Fruit fly (Drosophila melanogaster) whole organism, adult: ENCODE data around the gene Vha36-3.

ENCODE experiments used
- CG11617 ChIP-seq: fragments of 200-800 bp; sonication (Bioruptor generic); optimal IDR thresholded peaks from 2 replicates; lab custom pipeline; 2017; ENCODE audit warnings: mild to moderate bottlenecking, missing biosample characterization, missing genetic modification reagents, missing genetic modification characterization
- CG7101 ChIP-seq: fragments of 200-800 bp; sonication (Bioruptor generic); optimal IDR thresholded peaks from 2 replicates; lab custom pipeline; 2018; ENCODE audit warnings: missing biosample characterization, mild to moderate bottlenecking, missing genetic modification characterization, moderate library complexity
- cnc ChIP-seq, 2 experiments: fragments of >200 bp; optimal IDR thresholded peaks; 2 replicates each; lab custom pipeline; 2017
- kay ChIP-seq: fragments of 200-800 bp; sonication (Bioruptor generic); peaks from one replicate; lab custom pipeline; 2016; ENCODE audit warnings: missing biosample characterization, missing genetic modification characterization, borderline replicate concordance
- ovo ChIP-seq: fragments of 200-800 bp; sonication (Bioruptor generic); optimal IDR thresholded peaks from 2 replicates; lab custom pipeline; 2016; ENCODE audit warnings: missing biosample characterization, missing genetic modification characterization

DNA sequence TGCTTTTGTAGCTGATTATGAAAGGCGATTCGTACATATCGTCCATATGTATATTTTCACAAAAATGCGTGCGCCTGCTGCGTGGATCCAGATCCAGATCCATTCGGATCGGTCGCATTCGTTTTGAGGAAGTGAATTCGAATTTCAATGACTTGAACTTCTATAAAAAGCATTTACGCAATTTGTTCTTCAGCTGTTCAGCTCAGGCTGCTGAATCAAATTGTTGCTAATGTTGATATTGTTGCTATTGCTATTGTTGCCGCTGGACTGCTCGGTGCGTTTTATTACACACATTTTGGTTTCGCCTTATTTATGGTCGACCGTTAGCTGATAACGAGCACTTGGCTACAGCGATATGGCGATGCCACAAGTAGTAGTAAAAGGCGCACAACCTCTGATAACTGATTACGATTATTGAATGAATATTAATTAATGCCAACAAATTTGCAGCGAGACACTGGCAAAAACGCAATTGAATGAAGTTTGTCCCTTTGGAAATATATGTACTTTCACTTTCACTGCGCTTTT, 49.0 kb downstream of the Vha36-3 start:
- no peak for TF ChIP-seq ovo (GFP tag; lab: Kevin White, UChicago)
- no peak for TF ChIP-seq CG7101 (tag; lab: Kevin White, UChicago)
- TF ChIP-seq CG11617, result no peak
- no peak for TF ChIP-seq kay
- no peak for TF ChIP-seq cnc (optimal IDR thresholded peaks at IDR 0.05; lab: Kevin White, UChicago)
